Fruit fly (Drosophila melanogaster): Measurements from ENCODE around the gene Remo.

- no peak for TF ChIP-seq EcR (GFP tag; optimal IDR thresholded peaks at IDR 0.05)
- TF ChIP-seq psq (optimal IDR thresholded peaks at IDR 0.05) = no peak
- no peak for TF ChIP-seq usp (GFP tag; optimal IDR thresholded peaks at IDR 0.05)
- TF ChIP-seq CG8478 (optimal IDR thresholded peaks at IDR 0.05) = no peak
Observed at dm6 chrX:13251310-13251709, 36.5 kb upstream of the Remo start.

All from whole organism.